Fruit fly (Drosophila melanogaster) whole organism, prepupa: Measurements from ENCODE around the gene CG31883.

Experiments
- Blimp-1 ChIP-seq: fragments of 200-800 bp; sonication (Bioruptor generic); optimal IDR thresholded peaks from 3 replicates; lab custom pipeline; 2017; ENCODE audit warnings: missing biosample characterization, missing genetic modification characterization, mild to moderate bottlenecking, moderate library complexity, missing genetic modification reagents
- CG10669 ChIP-seq: fragments of 200-800 bp; sonication (Bioruptor generic); optimal IDR thresholded peaks from 3 replicates; lab custom pipeline; 2018; ENCODE audit warnings: missing biosample characterization, mild to moderate bottlenecking, missing genetic modification characterization, moderate library complexity
- CG16779 ChIP-seq: fragments of 200-800 bp; sonication (Bioruptor generic); optimal IDR thresholded peaks from 3 replicates; lab custom pipeline; 2017; ENCODE audit warnings: missing biosample characterization, mild to moderate bottlenecking, missing genetic modification characterization
- CG6276 ChIP-seq: fragments of 200-800 bp; sonication (Bioruptor generic); optimal IDR thresholded peaks from 2 replicates; lab custom pipeline; 2017; ENCODE audit warnings: missing biosample characterization, mild to moderate bottlenecking, missing genetic modification characterization
- CG6808 ChIP-seq: fragments of 200-800 bp; sonication (Bioruptor generic); optimal IDR thresholded peaks from 3 replicates; lab custom pipeline; 2017; ENCODE audit warnings: missing biosample characterization, missing genetic modification characterization, mild to moderate bottlenecking, moderate library complexity, missing genetic modification reagents
- CG6854 ChIP-seq: fragments of 200-800 bp; sonication (Bioruptor generic); optimal IDR thresholded peaks from 2 replicates; lab custom pipeline; 2017; ENCODE audit warnings: missing biosample characterization, mild to moderate bottlenecking, missing genetic modification characterization
- Gug ChIP-seq: fragments of 200-800 bp; sonication (Bioruptor generic); IDR thresholded peaks from 2 replicates; pipeline ENCODE4 v1.3.6; 2022; ENCODE audit warnings: missing biosample characterization, missing genetic modification characterization
- Hr38 ChIP-seq: sonication (Bioruptor generic); optimal IDR thresholded peaks from 2 replicates; lab custom pipeline; 2016; ENCODE audit warnings: missing biosample characterization, missing genetic modification characterization
- OdsH ChIP-seq: fragments of 200-800 bp; sonication (Bioruptor generic); optimal IDR thresholded peaks from 3 replicates; lab custom pipeline; 2016; ENCODE audit warnings: missing biosample characterization, missing genetic modification characterization
- Sox102F ChIP-seq: fragments of 200-800 bp; sonication (Bioruptor generic); optimal IDR thresholded peaks from 2 replicates; lab custom pipeline; 2016; ENCODE audit warnings: missing biosample characterization, mild to moderate bottlenecking, missing genetic modification characterization
- lz ChIP-seq: fragments of 200-800 bp; sonication (Bioruptor generic); optimal IDR thresholded peaks from 3 replicates; lab custom pipeline; 2016; ENCODE audit warnings: missing biosample characterization, missing genetic modification characterization
- net ChIP-seq: fragments of 200-800 bp; sonication (Bioruptor generic); optimal IDR thresholded peaks from 3 replicates; lab custom pipeline; 2016; ENCODE audit warnings: missing biosample characterization, missing genetic modification characterization
- spab ChIP-seq: fragments of 200-800 bp; sonication (Bioruptor generic); optimal IDR thresholded peaks from 2 replicates; lab custom pipeline; 2017; ENCODE audit warnings: missing biosample characterization, mild to moderate bottlenecking, missing genetic modification characterization, missing genetic modification reagents
- svp ChIP-seq: fragments of 200-800 bp; sonication (Bioruptor generic); peaks from one replicate; lab custom pipeline; 2016; ENCODE audit warnings: missing biosample characterization, missing genetic modification characterization

- no peak for TF ChIP-seq CG16779 (tag; lab: Kevin White, UChicago)
- TF ChIP-seq Blimp-1 (GFP tag; lab: Kevin White, UChicago) = no peak
- no peak for TF ChIP-seq Gug (GFP tag; lab: Robert Waterston, UW)
- TF ChIP-seq lz (GFP tag; lab: Kevin White, UChicago) = no peak
- no peak for TF ChIP-seq net
- TF ChIP-seq Sox102F (GFP tag; lab: Kevin White, UChicago) = no peak
- no peak for TF ChIP-seq CG6808
- TF ChIP-seq Hr38 (GFP tag; lab: Kevin White, UChicago) = no peak
- no peak for TF ChIP-seq CG6854 (GFP tag; lab: Kevin White, UChicago)
- TF ChIP-seq CG6276 (GFP tag; lab: Kevin White, UChicago) = no peak
- no peak for TF ChIP-seq svp (GFP tag; lab: Kevin White, UChicago)
- no peak for TF ChIP-seq spab (GFP tag; lab: Kevin White, UChicago)
- no peak for TF ChIP-seq OdsH
- TF ChIP-seq CG10669 (GFP tag; lab: Kevin White, UChicago) = no peak
These were observed 14.5 kb upstream of the CG31883 start for dm6 chr2L:9513771-9514170.
